Worm (Caenorhabditis elegans) whole organism, dauer: ENCODE data around the gene lsm-3.
"Not testable (repeated sequence)": the region's sequence is repeated elsewhere in the genome, so short reads cannot be mapped to it uniquely, and the experiment has no call there.

Experiments
- unc-62 ChIP-seq: sonication (generic microtip); optimal IDR thresholded peaks from 2 replicates; lab custom pipeline; 2017; ENCODE audit warnings: missing biosample characterization, missing genetic modification reagents, missing genetic modification characterization

The lsm-3 gene

ce11 chrIV:13412845-13413383, 25.9 kb downstream of the lsm-3 start, which contains the start of gene gcl-1:
Gene gcl-1 (minus strand): TSS chrIV:13412895.
- no peak for TF ChIP-seq unc-62 (GFP tag; lab: Kevin White, UChicago)

DNA sequence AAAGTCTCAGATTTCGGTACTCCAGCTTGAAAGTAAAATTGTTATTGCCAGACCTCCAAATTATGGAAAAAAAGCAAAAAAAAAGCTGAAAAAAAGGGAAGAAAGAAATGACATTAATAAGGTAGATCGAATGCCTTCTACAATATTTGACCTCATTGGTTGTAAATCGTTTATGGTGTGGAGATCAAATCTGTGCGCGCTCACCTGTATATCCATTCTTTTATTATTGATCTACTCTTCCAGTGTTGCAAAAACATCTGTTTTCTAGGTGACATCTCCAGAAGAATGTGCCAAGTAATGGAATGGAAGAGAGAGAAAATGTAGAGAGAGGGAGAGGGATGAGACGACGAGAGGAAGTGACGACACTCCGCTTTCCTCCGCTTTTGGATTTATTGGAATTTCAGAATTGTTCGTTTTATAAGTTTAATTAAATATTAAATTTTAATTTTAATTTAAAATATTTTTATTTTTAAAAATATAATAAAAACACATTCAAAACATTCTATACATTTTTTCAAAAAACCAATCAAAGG, 28.8 kb downstream of the lsm-3 start, which contains the start of the genes pik-1 and aptf-2:
TSS of gene pik-1 (plus strand) at position 303 of the 533 bp plus-strand sequence.
TSS of gene aptf-2 (minus strand) at position 313 of the 533 bp plus-strand sequence.
- no peak for TF ChIP-seq unc-62 (GFP tag; lab: Kevin White, UChicago)

DNA sequence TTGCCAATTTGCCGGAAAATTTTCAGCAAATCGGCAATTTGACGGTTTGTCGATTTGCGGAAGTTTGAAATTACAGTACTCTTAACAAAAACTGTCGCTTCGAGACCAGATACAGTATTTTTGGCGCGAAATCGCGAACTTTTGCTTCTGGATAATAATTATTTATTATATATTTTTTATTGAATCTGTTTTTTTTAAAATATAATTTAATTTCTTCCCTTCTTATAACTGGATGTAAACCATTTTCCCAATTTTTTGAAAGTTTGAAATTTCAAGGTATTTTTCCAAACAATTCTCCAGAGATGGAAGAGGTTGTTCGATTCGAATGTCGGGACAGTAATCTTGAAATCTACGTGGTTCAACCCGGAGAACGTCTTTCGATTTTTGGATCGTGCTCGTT, 35.2 kb downstream of the lsm-3 start, which contains the start of gene nol-9:
TSS of gene nol-9 (plus strand) at position 301 of the 400 bp plus-strand sequence.
- no peak for TF ChIP-seq unc-62 (GFP tag; lab: Kevin White, UChicago)

DNA sequence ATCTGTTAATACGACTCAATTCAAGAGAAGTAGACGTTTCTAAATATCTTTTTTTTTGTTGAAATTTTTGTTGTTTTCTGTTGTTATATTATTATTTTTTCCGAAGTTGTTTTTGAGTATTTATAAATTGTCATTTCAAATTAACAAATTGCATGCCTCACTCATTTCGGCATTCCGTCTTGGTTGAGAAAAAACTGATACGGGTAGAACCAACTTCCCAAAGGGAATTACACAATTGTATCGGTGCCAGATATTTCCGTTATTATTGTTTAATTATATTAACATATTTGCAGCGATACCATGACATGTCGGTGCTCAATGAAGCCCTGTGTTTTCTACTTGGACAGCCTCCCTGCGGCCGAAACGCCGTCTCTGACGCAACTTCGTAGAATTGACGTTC, 42.2 kb downstream of the lsm-3 start, which contains the start of gene K09B11.4:
TSS of gene K09B11.4 (plus strand) at position 301 of the 400 bp plus-strand sequence.
- TF ChIP-seq unc-62 (GFP tag; lab: Kevin White, UChicago): no peak

ce11 chrIV:13433904-13434303, 46.9 kb downstream of the lsm-3 start, which contains the start of gene K09B11.5:
Gene K09B11.5 (minus strand): TSS chrIV:13434004.
- not testable (repeated sequence) for TF ChIP-seq unc-62 (GFP tag; lab: Kevin White, UChicago)
